Worm (Caenorhabditis elegans) whole organism, mixed stage, embryonic: Measurements from ENCODE around the gene atat-2.

Experiments used
- bed-3 ChIP-seq: fragments of 200-800 bp; sonication (Bioruptor generic); optimal IDR thresholded peaks from 3 replicates; lab custom pipeline; 2018; ENCODE audit warnings: mild to moderate bottlenecking, missing genetic modification characterization, moderate library complexity, missing compliant biosample characterization
- blmp-1 ChIP-seq: fragments of 150-350 bp; optimal IDR thresholded peaks from 2 replicates; lab custom pipeline; 2014; ENCODE audit warnings: missing biosample characterization, missing genetic modification characterization
- ces-1 ChIP-seq: fragments of 150-350 bp; optimal IDR thresholded peaks from 2 replicates; lab custom pipeline; 2014; ENCODE audit warnings: missing biosample characterization, missing genetic modification reagents, missing genetic modification characterization
- lsy-2 ChIP-seq: fragments of 150-350 bp; optimal IDR thresholded peaks from 2 replicates; lab custom pipeline; 2014; ENCODE audit warnings: missing biosample characterization, missing genetic modification characterization
- nhr-12 ChIP-seq: fragments of 150-350 bp; optimal IDR thresholded peaks from 2 replicates; lab custom pipeline; 2014; ENCODE audit warnings: missing biosample characterization, missing genetic modification characterization
- nhr-2 ChIP-seq: fragments of 150-350 bp; optimal IDR thresholded peaks from 2 replicates; lab custom pipeline; 2014; ENCODE audit warnings: missing biosample characterization, missing genetic modification characterization
- nhr-76 ChIP-seq: sonication (generic microtip); optimal IDR thresholded peaks from 2 replicates; lab custom pipeline; 2017; ENCODE audit warnings: missing biosample characterization, missing genetic modification characterization
- pha-4 ChIP-seq: fragments of 150-350 bp; optimal IDR thresholded peaks from 2 replicates; lab custom pipeline; 2018; ENCODE audit warnings: missing biosample characterization, missing genetic modification reagents, missing genetic modification characterization
- sptf-1 ChIP-seq: sonication (generic microtip); optimal IDR thresholded peaks from 2 replicates; lab custom pipeline; 2017; ENCODE audit warnings: mild to moderate bottlenecking, missing genetic modification characterization, moderate library complexity, missing compliant biosample characterization
- unc-120 ChIP-seq: sonication (generic microtip); optimal IDR thresholded peaks from 2 replicates; lab custom pipeline; 2017; ENCODE audit warnings: missing genetic modification characterization, missing compliant biosample characterization; ENCODE audit not compliant: poor library complexity, severe bottlenecking
- unc-39 ChIP-seq: fragments of 150-350 bp; optimal IDR thresholded peaks from 2 replicates; lab custom pipeline; 2014; ENCODE audit warnings: missing biosample characterization, missing genetic modification characterization
- ztf-11 ChIP-seq: fragments of 150-350 bp; optimal IDR thresholded peaks from 2 replicates; lab custom pipeline; 2014; ENCODE audit warnings: missing biosample characterization, missing genetic modification characterization

DNA sequence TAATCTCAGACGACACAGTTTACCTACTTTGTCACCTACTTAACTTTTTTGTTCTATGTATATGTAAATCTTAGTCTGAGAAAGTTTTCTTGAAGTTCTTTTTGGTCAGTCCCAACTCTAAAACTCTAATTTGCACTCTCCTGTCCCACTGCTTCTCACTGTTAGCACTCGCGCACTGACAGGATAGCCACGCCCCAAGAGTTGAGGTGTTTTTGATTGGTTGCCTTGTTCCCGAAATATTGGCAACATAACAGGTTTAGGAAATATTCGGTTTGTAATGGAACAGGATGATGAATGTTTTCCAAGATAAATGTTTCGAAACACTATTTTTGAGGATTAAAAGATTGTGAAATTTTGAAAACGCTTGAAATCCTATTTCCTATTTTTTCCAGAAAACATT is 31.8 kb upstream of the atat-2 start:
- no peak for TF ChIP-seq nhr-2 (tag; lab: Kevin White, UChicago)
- TF ChIP-seq blmp-1, result no peak
- no peak for TF ChIP-seq ztf-11 (tag; lab: Kevin White, UChicago)
- TF ChIP-seq bed-3, result no peak
- no peak for TF ChIP-seq unc-39 (tag; lab: Kevin White, UChicago)
- TF ChIP-seq sptf-1, result no peak
- no peak for TF ChIP-seq pha-4 (tag; lab: Kevin White, UChicago)
- no peak for TF ChIP-seq nhr-76 (tag; lab: Kevin White, UChicago)
- TF ChIP-seq lsy-2, result no peak
- no peak for TF ChIP-seq ces-1 (GFP tag; lab: Kevin White, UChicago)
- no peak for TF ChIP-seq nhr-12
- no peak for TF ChIP-seq unc-120 (tag; lab: Kevin White, UChicago)
